Worm (Caenorhabditis elegans): ENCODE data around the gene dylt-2.

ce11 chrX:8969111-8970048 is 29.4 kb upstream of the dylt-2 start:
- no peak for TF ChIP-seq daf-8 (GFP tag; IDR thresholded peaks at IDR 0.05)
- TF ChIP-seq unc-39 (tag; optimal IDR thresholded peaks at IDR 0.05), result no peak
- TF ChIP-seq Y105C5A.15 (GFP tag; IDR thresholded peaks at IDR 0.05), result no peak
- peak; percentile 12 for TF ChIP-seq nhr-25 (tag; optimal IDR thresholded peaks at IDR 0.05; ENCODE audit: borderline replicate concordance, insufficient read depth)

Data from whole organism, L4 larva.